Fruit fly (Drosophila melanogaster) whole organism, embryonic: Measurements from ENCODE around the gene CG13720.

Source experiments
- Bdp1 ChIP-seq: fragments of 200-800 bp; sonication (Bioruptor generic); optimal IDR thresholded peaks from 3 replicates; lab custom pipeline; 2016; ENCODE audit warnings: missing biosample characterization, missing genetic modification characterization
- CG1024 ChIP-seq: fragments of 200-800 bp; sonication (Bioruptor generic); IDR thresholded peaks from 2 replicates; pipeline ENCODE4 v1.3.6; 2022; ENCODE audit warnings: missing biosample characterization, missing genetic modification characterization
- CG10267 ChIP-seq: fragments of 200-800 bp; sonication (Bioruptor generic); optimal IDR thresholded peaks from 2 replicates; lab custom pipeline; 2018; ENCODE audit warnings: missing biosample characterization, mild to moderate bottlenecking, missing genetic modification characterization, moderate library complexity
- CG11723 ChIP-seq: fragments of 200-800 bp; sonication (Bioruptor generic); optimal IDR thresholded peaks from 2 replicates; lab custom pipeline; 2017; ENCODE audit warnings: missing biosample characterization, mild to moderate bottlenecking, missing genetic modification characterization
- CG12155 ChIP-seq: fragments of 200-800 bp; sonication (Bioruptor generic); optimal IDR thresholded peaks from 3 replicates; lab custom pipeline; 2016; ENCODE audit warnings: missing biosample characterization, missing genetic modification characterization
- CG13287 ChIP-seq: fragments of 200-800 bp; sonication (Bioruptor generic); IDR thresholded peaks from 2 replicates; pipeline ENCODE4 v1.3.6; 2022; ENCODE audit warnings: missing biosample characterization, missing genetic modification characterization; ENCODE audit not compliant: partially characterized antibody
- CG14710 ChIP-seq: fragments of 200-800 bp; sonication (Bioruptor generic); optimal IDR thresholded peaks from 3 replicates; lab custom pipeline; 2019; ENCODE audit warnings: missing biosample characterization, mild to moderate bottlenecking, missing genetic modification characterization, moderate library complexity
- CG15073 ChIP-seq: fragments of 200-800 bp; sonication (Bioruptor generic); optimal IDR thresholded peaks from 2 replicates; lab custom pipeline; 2016; ENCODE audit warnings: missing biosample characterization, missing genetic modification characterization
- CG16779 ChIP-seq: fragments of 200-800 bp; sonication (Bioruptor generic); IDR thresholded peaks from 2 replicates; pipeline ENCODE4 v1.3.6; 2022; ENCODE audit warnings: missing biosample characterization, missing genetic modification characterization
- CG16863 ChIP-seq: fragments of 200-800 bp; sonication (Bioruptor generic); optimal IDR thresholded peaks from 3 replicates; lab custom pipeline; 2016; ENCODE audit warnings: missing biosample characterization, missing genetic modification characterization
- CG18011 ChIP-seq: fragments of 200-800 bp; sonication (Bioruptor generic); optimal IDR thresholded peaks from 2 replicates; lab custom pipeline; 2017; ENCODE audit warnings: missing biosample characterization, missing genetic modification characterization, mild to moderate bottlenecking, moderate library complexity, missing genotype
- CG1832 ChIP-seq: fragments of 200-800 bp; sonication (Bioruptor generic); optimal IDR thresholded peaks from 2 replicates; lab custom pipeline; 2017; ENCODE audit warnings: missing biosample characterization, mild to moderate bottlenecking, missing genetic modification characterization, inconsistent platforms
- CG2199 ChIP-seq: fragments of 200-800 bp; sonication (Bioruptor generic); IDR thresholded peaks from 3 replicates; pipeline ENCODE4 v1.3.6; 2022; ENCODE audit warnings: missing biosample characterization, missing genetic modification characterization
- CG2889 ChIP-seq: fragments of 200-800 bp; sonication (Bioruptor generic); IDR thresholded peaks from 3 replicates; pipeline ENCODE4 v1.3.6; 2022; ENCODE audit warnings: missing biosample characterization, missing genetic modification characterization
- CG30403 ChIP-seq: fragments of 200-800 bp; sonication (Bioruptor generic); optimal IDR thresholded peaks from 3 replicates; lab custom pipeline; 2016; ENCODE audit warnings: missing biosample characterization, missing genetic modification characterization
- CG33213 ChIP-seq: fragments of 200-800 bp; sonication (Bioruptor generic); optimal IDR thresholded peaks from 3 replicates; lab custom pipeline; 2016; ENCODE audit warnings: missing biosample characterization, missing genetic modification characterization
- CG3726 ChIP-seq: fragments of 200-800 bp; sonication (Bioruptor generic); IDR thresholded peaks from 3 replicates; pipeline ENCODE4, ENCODE4 v1.3.6; 2022; ENCODE audit warnings: missing biosample characterization, missing genetic modification characterization
- CG3995 ChIP-seq: fragments of 200-800 bp; sonication (Bioruptor generic); optimal IDR thresholded peaks from 3 replicates; lab custom pipeline; 2016; ENCODE audit warnings: missing biosample characterization, missing genetic modification characterization
- CG4730 ChIP-seq: fragments of 200-800 bp; sonication (Bioruptor generic); IDR thresholded peaks from 2 replicates; pipeline ENCODE4 v1.3.6; 2022; ENCODE audit warnings: missing biosample characterization, missing genetic modification characterization
- CG4854 ChIP-seq: fragments of 200-800 bp; sonication (Bioruptor generic); optimal IDR thresholded peaks from 2 replicates; lab custom pipeline; 2016; ENCODE audit warnings: missing biosample characterization, missing genetic modification characterization, inconsistent platforms
- CG5953 ChIP-seq: fragments of 200-800 bp; sonication (Bioruptor generic); IDR thresholded peaks from 2 replicates; pipeline ENCODE4 v1.3.6; 2022; ENCODE audit warnings: missing biosample characterization, missing genetic modification characterization
- CG6272 ChIP-seq: fragments of 200-800 bp; sonication (Bioruptor generic); IDR thresholded peaks from 2 replicates; pipeline ENCODE4 v1.3.6; 2022; ENCODE audit warnings: missing biosample characterization, missing genetic modification characterization
- CG6765 ChIP-seq: fragments of 200-800 bp; sonication (Bioruptor generic); optimal IDR thresholded peaks from 3 replicates; lab custom pipeline; 2017; ENCODE audit warnings: missing biosample characterization, mild to moderate bottlenecking, missing genetic modification characterization
- CG8359 ChIP-seq: fragments of 200-800 bp; sonication (Bioruptor generic); optimal IDR thresholded peaks from 2 replicates; lab custom pipeline; 2017; ENCODE audit warnings: missing biosample characterization, mild to moderate bottlenecking, missing genetic modification characterization, borderline replicate concordance
- CoRest ChIP-seq: fragments of 200-800 bp; sonication (Bioruptor generic); optimal IDR thresholded peaks from 3 replicates; lab custom pipeline; 2018; ENCODE audit warnings: missing biosample characterization, mild to moderate bottlenecking, missing genetic modification characterization, moderate library complexity
- D19A ChIP-seq: fragments of 200-800 bp; optimal IDR thresholded peaks from 3 replicates; lab custom pipeline; 2019; ENCODE audit warnings: missing biosample characterization, mild to moderate bottlenecking, missing genetic modification characterization, moderate library complexity
- Dad ChIP-seq: fragments of 200-800 bp; sonication (Bioruptor generic); optimal IDR thresholded peaks from 3 replicates; lab custom pipeline; 2016; ENCODE audit warnings: missing biosample characterization, missing genetic modification characterization
- Dek ChIP-seq: fragments of 200-800 bp; sonication (Bioruptor generic); optimal IDR thresholded peaks from 3 replicates; lab custom pipeline; 2019; ENCODE audit warnings: missing biosample characterization, mild to moderate bottlenecking, missing genetic modification characterization, moderate library complexity
- Hsf ChIP-seq: fragments of 200-800 bp; sonication (Bioruptor generic); optimal IDR thresholded peaks from 3 replicates; lab custom pipeline; 2016; ENCODE audit warnings: missing biosample characterization, missing genetic modification characterization
- MTF-1 ChIP-seq: fragments of 200-800 bp; sonication (Bioruptor generic); optimal IDR thresholded peaks from 2 replicates; lab custom pipeline; 2018; ENCODE audit warnings: missing biosample characterization, mild to moderate bottlenecking, missing genetic modification characterization, borderline replicate concordance
- NK7.1 ChIP-seq: fragments of 200-800 bp; sonication (Bioruptor generic); optimal IDR thresholded peaks from 3 replicates; lab custom pipeline; 2016; ENCODE audit warnings: missing biosample characterization, missing genetic modification characterization
- Rfx ChIP-seq: fragments of 200-800 bp; sonication (Bioruptor generic); IDR thresholded peaks from 2 replicates; pipeline ENCODE4 v1.3.6; 2022; ENCODE audit warnings: missing biosample characterization, missing genetic modification characterization
- Sox102F ChIP-seq: fragments of 200-800 bp; sonication (Bioruptor generic); optimal IDR thresholded peaks from 2 replicates; lab custom pipeline; 2018; ENCODE audit warnings: missing biosample characterization, mild to moderate bottlenecking, missing genetic modification characterization, moderate library complexity
- Stat92E ChIP-seq, 3 experiments: fragments of >200 bp in 2 of 3; fragments of 200-800 bp in 1 of 3; sonication (Bioruptor generic) in 1 of 3; optimal IDR thresholded peaks; 2 replicates each; lab custom pipeline; 2017 to 2019; ENCODE audit warnings: missing biosample characterization in 3 of 3, missing genetic modification characterization in 3 of 3, mild to moderate bottlenecking in 1 of 3, moderate library complexity in 1 of 3
- Usf ChIP-seq: fragments of 200-800 bp; sonication (Bioruptor generic); optimal IDR thresholded peaks from 2 replicates; lab custom pipeline; 2017; ENCODE audit warnings: missing genotype, missing biosample characterization, missing genetic modification characterization
- abd-A ChIP-seq: fragments of 200-800 bp; sonication (Bioruptor generic); optimal IDR thresholded peaks from 3 replicates; lab custom pipeline; 2019; ENCODE audit warnings: missing biosample characterization, mild to moderate bottlenecking, missing genetic modification characterization, moderate library complexity
- br ChIP-seq: fragments of >200 bp; optimal IDR thresholded peaks from 2 replicates; lab custom pipeline; 2017
- dm ChIP-seq: fragments of 200-800 bp; sonication (Bioruptor generic); optimal IDR thresholded peaks from 3 replicates; lab custom pipeline; 2016; ENCODE audit warnings: missing biosample characterization, missing genetic modification characterization
- esg ChIP-seq: fragments of 200-800 bp; sonication (Bioruptor generic); conservative IDR thresholded peaks from 2 replicates; pipeline ENCODE4 v1.3.6; 2022; ENCODE audit warnings: missing biosample characterization, missing genetic modification characterization
- ham ChIP-seq: fragments of 200-800 bp; sonication (Bioruptor generic); IDR thresholded peaks from 2 replicates; pipeline ENCODE4 v1.3.6; 2022; ENCODE audit warnings: missing biosample characterization, missing genetic modification characterization
- lov ChIP-seq, 2 experiments: fragments of 200-800 bp in 1 of 2; fragments of >200 bp in 1 of 2; sonication (Bioruptor generic) in 1 of 2; IDR thresholded peaks in 1 of 2; optimal IDR thresholded peaks in 1 of 2; 2 replicates in 1 of 2; 3 replicates in 1 of 2; pipeline versions ENCODE4 v1.3.6 to Lab custom; 2017 to 2022; ENCODE audit warnings: missing biosample characterization in 1 of 2, missing genetic modification characterization in 1 of 2
- nau ChIP-seq: fragments of 200-800 bp; sonication (Bioruptor generic); optimal IDR thresholded peaks from 3 replicates; lab custom pipeline; 2017; ENCODE audit warnings: missing biosample characterization, mild to moderate bottlenecking, missing genetic modification characterization, missing genetic modification reagents
- org-1 ChIP-seq: fragments of 200-800 bp; sonication (Bioruptor generic); optimal IDR thresholded peaks from 2 replicates; lab custom pipeline; 2017; ENCODE audit warnings: missing biosample characterization, missing genetic modification characterization
- phol ChIP-seq: fragments of 200-800 bp; sonication (Bioruptor generic); optimal IDR thresholded peaks from 3 replicates; lab custom pipeline; 2018; ENCODE audit warnings: missing biosample characterization, mild to moderate bottlenecking, missing genetic modification characterization, moderate library complexity
- pita ChIP-seq: fragments of 200-800 bp; sonication (Bioruptor generic); optimal IDR thresholded peaks from 2 replicates; lab custom pipeline; 2017; ENCODE audit warnings: missing biosample characterization, mild to moderate bottlenecking, missing genetic modification characterization
- psq ChIP-seq: fragments of 200-800 bp; sonication (Bioruptor generic); optimal IDR thresholded peaks from 2 replicates; lab custom pipeline; 2017; ENCODE audit warnings: missing biosample characterization, missing genetic modification characterization
- pum ChIP-seq: fragments of 200-800 bp; sonication (Bioruptor generic); optimal IDR thresholded peaks from 2 replicates; lab custom pipeline; 2016; ENCODE audit warnings: missing biosample characterization, missing genetic modification characterization
- sna ChIP-seq: fragments of 200-800 bp; sonication (Bioruptor generic); IDR thresholded peaks from 2 replicates; pipeline ENCODE4 v1.3.6; 2022; ENCODE audit warnings: missing biosample characterization, missing genetic modification characterization; ENCODE audit not compliant: partially characterized antibody
- ttk ChIP-seq: fragments of 200-800 bp; sonication (Bioruptor generic); IDR thresholded peaks from 2 replicates; pipeline ENCODE4 v2.1.2; 2022; ENCODE audit warnings: missing biosample characterization, missing genetic modification characterization
- unc-4 ChIP-seq: fragments of 200-800 bp; sonication (Bioruptor generic); IDR thresholded peaks from 2 replicates; pipeline ENCODE4 v1.3.6; 2022; ENCODE audit warnings: missing biosample characterization, missing genetic modification characterization; ENCODE audit not compliant: partially characterized antibody

CG13720 gene

dm6 chr3L:4546650-4547049 is 46.4 kb upstream of the CG13720 start (continued):
- TF ChIP-seq CG3726 (GFP tag; lab: Robert Waterston, UW) (no peak), CG33213 (GFP tag; lab: Kevin White, UChicago) (no peak), CG1024 (GFP tag; lab: Robert Waterston, UW) (peak; percentile 35; the same call in 1 of the 2 replicates), Sox102F (GFP tag; lab: Kevin White, UChicago) (peak; percentile 69), Stat92E (GFP tag; optimal IDR thresholded peaks at IDR 0.05; lab: Kevin White, UChicago) (peak in 1 of 3 experiments; percentile 38), CG4854 (GFP tag; lab: Kevin White, UChicago) (no peak), CG6272 (no peak), Bdp1 (no peak), CG2199 (GFP tag; lab: Robert Waterston, UW) (no peak), NK7.1 (GFP tag; lab: Kevin White, UChicago) (no peak), abd-A (tag; lab: Kevin White, UChicago) (no peak), sna (GFP tag; lab: Robert Waterston, UW) (no peak), CG2889 (no peak), unc-4 (GFP tag; lab: Robert Waterston, UW) (no peak), br (lab: Kevin White, UChicago) (no peak), CG18011 (GFP tag; lab: Kevin White, UChicago) (no peak), CG16779 (no peak), CG8359 (GFP tag; lab: Kevin White, UChicago) (peak; percentile 5), CG13287 (GFP tag; lab: Robert Waterston, UW) (no peak), CG3995 (GFP tag; lab: Kevin White, UChicago) (no peak), Dek (no peak), CG5953 (no peak), dm (no peak), CoRest (peak; percentile 69), Rfx (GFP tag; lab: Robert Waterston, UW) (no peak), CG6765 (no peak), pum (no peak), Hsf (GFP tag; lab: Kevin White, UChicago) (peak; percentile 43), ham (GFP tag; lab: Robert Waterston, UW) (no peak), nau (peak; percentile 17), esg (GFP tag; lab: Robert Waterston, UW) (no peak), Usf (GFP tag; lab: Kevin White, UChicago) (peak; percentile 14), psq (GFP tag; lab: Kevin White, UChicago) (no peak), D19A (tag; lab: Kevin White, UChicago) (peak; percentile 82), CG1832 (GFP tag; lab: Kevin White, UChicago) (no peak), pita (GFP tag; lab: Kevin White, UChicago) (no peak), CG12155 (peak; percentile 19), Dad (GFP tag; lab: Kevin White, UChicago) (no peak), CG30403 (GFP tag; lab: Kevin White, UChicago) (peak; percentile 54), phol (tag; lab: Kevin White, UChicago) (peak; percentile 81), CG10267 (tag; lab: Kevin White, UChicago) (peak; percentile 81), lov (optimal IDR thresholded peaks at IDR 0.05; lab: Kevin White, UChicago) (no peak), lov (GFP tag; IDR thresholded peaks at IDR 0.05; lab: Robert Waterston, UW) (peak; percentile 71; the same call in 1 of the 3 replicates), ttk (GFP tag; lab: Robert Waterston, UW) (peak; percentile 31; the same call in 1 of the 2 replicates), CG4730 (GFP tag; lab: Robert Waterston, UW) (0 out of 2 replicates have a peak, but pooled peaks have one; percentile 34), CG16863 (GFP tag; lab: Kevin White, UChicago) (no peak), MTF-1 (GFP tag; lab: Kevin White, UChicago) (peak; percentile 39), CG15073 (GFP tag; lab: Kevin White, UChicago) (no peak), CG11723 (peak; percentile 2), CG14710 (peak; percentile 90), org-1 (GFP tag; lab: Kevin White, UChicago) (peak; percentile 27)
